Fruit fly (Drosophila melanogaster) whole organism, embryonic: Measurements from ENCODE around the gene scyl.

Source experiments
- B-H2 ChIP-seq: fragments of 200-800 bp; sonication (Bioruptor generic); optimal IDR thresholded peaks from 2 replicates; lab custom pipeline; 2018; ENCODE audit warnings: missing biosample characterization, mild to moderate bottlenecking, missing genetic modification characterization
- CG10147 ChIP-seq: fragments of 200-800 bp; sonication (Bioruptor generic); optimal IDR thresholded peaks from 2 replicates; lab custom pipeline; 2019; ENCODE audit warnings: missing biosample characterization, mild to moderate bottlenecking, missing genetic modification characterization, moderate library complexity
- CG11093 ChIP-seq: fragments of 200-800 bp; sonication (Bioruptor generic); IDR thresholded peaks from 3 replicates; pipeline ENCODE4 v1.3.6; 2022; ENCODE audit warnings: missing biosample characterization, missing genetic modification characterization
- CG13123 ChIP-seq: fragments of 200-800 bp; sonication (Bioruptor generic); optimal IDR thresholded peaks from 2 replicates; lab custom pipeline; 2016; ENCODE audit warnings: missing biosample characterization, missing genetic modification characterization
- CG13624 ChIP-seq: fragments of 200-800 bp; sonication (Bioruptor generic); optimal IDR thresholded peaks from 2 replicates; lab custom pipeline; 2016; ENCODE audit warnings: missing biosample characterization, missing genetic modification characterization
- CG13775 ChIP-seq: fragments of 200-800 bp; sonication (Bioruptor generic); optimal IDR thresholded peaks from 3 replicates; lab custom pipeline; 2017; ENCODE audit warnings: missing biosample characterization, mild to moderate bottlenecking, missing genetic modification characterization
- CG15011 ChIP-seq: fragments of 200-800 bp; sonication (Bioruptor generic); optimal IDR thresholded peaks from 3 replicates; lab custom pipeline; 2018; ENCODE audit warnings: missing biosample characterization, mild to moderate bottlenecking, missing genetic modification characterization
- CG15479 ChIP-seq: fragments of 200-800 bp; sonication (Bioruptor generic); optimal IDR thresholded peaks from 3 replicates; lab custom pipeline; 2019; ENCODE audit warnings: missing biosample characterization, mild to moderate bottlenecking, missing genetic modification characterization, moderate library complexity
- CG15696 ChIP-seq: fragments of 200-800 bp; sonication (Bioruptor generic); optimal IDR thresholded peaks from 2 replicates; lab custom pipeline; 2019; ENCODE audit warnings: missing biosample characterization, mild to moderate bottlenecking, missing genetic modification characterization, moderate library complexity
- CG2120 ChIP-seq: fragments of 200-800 bp; sonication (Bioruptor generic); optimal IDR thresholded peaks from 3 replicates; lab custom pipeline; 2016; ENCODE audit warnings: missing biosample characterization, missing genetic modification characterization
- CG30020 ChIP-seq: fragments of 200-800 bp; optimal IDR thresholded peaks from 2 replicates; lab custom pipeline; 2019; ENCODE audit warnings: missing biosample characterization, mild to moderate bottlenecking, missing genetic modification characterization, moderate library complexity
- CG3065 ChIP-seq: fragments of 200-800 bp; sonication (Bioruptor generic); optimal IDR thresholded peaks from 2 replicates; lab custom pipeline; 2016; ENCODE audit warnings: missing biosample characterization, missing genetic modification characterization
- CG32532 ChIP-seq: fragments of 200-800 bp; sonication (Bioruptor generic); IDR thresholded peaks from 2 replicates; pipeline ENCODE4 v1.3.6; 2022; ENCODE audit warnings: missing biosample characterization, missing genetic modification characterization
- CG4282 ChIP-seq: fragments of 200-800 bp; sonication (Bioruptor generic); optimal IDR thresholded peaks from 2 replicates; lab custom pipeline; 2016; ENCODE audit warnings: missing biosample characterization, missing genetic modification characterization
- CG6175 ChIP-seq: fragments of 200-800 bp; sonication (Bioruptor generic); IDR thresholded peaks from 3 replicates; pipeline ENCODE4 v1.3.6; 2022; ENCODE audit warnings: missing biosample characterization, missing genetic modification characterization
- CG7987 ChIP-seq: fragments of 200-800 bp; sonication (Bioruptor generic); optimal IDR thresholded peaks from 2 replicates; lab custom pipeline; 2018; ENCODE audit warnings: missing biosample characterization, mild to moderate bottlenecking, missing genetic modification characterization, moderate library complexity
- CG8478 ChIP-seq: fragments of >200 bp; optimal IDR thresholded peaks from 2 replicates; lab custom pipeline; 2018
- CG9817 ChIP-seq: fragments of 200-800 bp; sonication (Bioruptor generic); optimal IDR thresholded peaks from 2 replicates; lab custom pipeline; 2018; ENCODE audit warnings: missing biosample characterization, mild to moderate bottlenecking, missing genetic modification characterization, moderate library complexity
- CTCF ChIP-seq: fragments of 200-800 bp; sonication (Bioruptor generic); optimal IDR thresholded peaks from 2 replicates; lab custom pipeline; 2017; ENCODE audit warnings: missing biosample characterization, mild to moderate bottlenecking, missing genetic modification characterization, moderate library complexity
- Camta ChIP-seq: fragments of 200-800 bp; sonication (Bioruptor generic); optimal IDR thresholded peaks from 2 replicates; lab custom pipeline; 2016; ENCODE audit warnings: missing biosample characterization, missing genetic modification characterization
- D19A ChIP-seq: fragments of 200-800 bp; optimal IDR thresholded peaks from 3 replicates; lab custom pipeline; 2019; ENCODE audit warnings: missing biosample characterization, mild to moderate bottlenecking, missing genetic modification characterization, moderate library complexity
- Gsc ChIP-seq: fragments of 200-800 bp; sonication (Bioruptor generic); IDR thresholded peaks from 2 replicates; pipeline ENCODE4 v1.3.6; 2022; ENCODE audit warnings: missing biosample characterization, missing genetic modification characterization
- Hr51 ChIP-seq, 2 experiments: fragments of 200-800 bp; sonication (Bioruptor generic); optimal IDR thresholded peaks; 2 replicates in 1 of 2; 3 replicates in 1 of 2; lab custom pipeline; 2016 to 2018; ENCODE audit warnings: missing biosample characterization in 2 of 2, missing genetic modification characterization in 2 of 2, mild to moderate bottlenecking in 1 of 2, moderate library complexity in 1 of 2
- Mes4 ChIP-seq: fragments of 200-800 bp; sonication (Bioruptor generic); optimal IDR thresholded peaks from 2 replicates; lab custom pipeline; 2016; ENCODE audit warnings: missing biosample characterization, missing genetic modification characterization
- Neu2 ChIP-seq: fragments of 200-800 bp; sonication (Bioruptor generic); optimal IDR thresholded peaks from 3 replicates; lab custom pipeline; 2016; ENCODE audit warnings: missing biosample characterization, missing genetic modification characterization, borderline replicate concordance
- Opbp ChIP-seq: fragments of 200-800 bp; sonication (Bioruptor generic); IDR thresholded peaks from 3 replicates; pipeline ENCODE4 v1.3.6; 2022; ENCODE audit warnings: missing biosample characterization, missing genetic modification characterization; ENCODE audit not compliant: partially characterized antibody
- Rfx ChIP-seq: fragments of 200-800 bp; sonication (Bioruptor generic); IDR thresholded peaks from 2 replicates; pipeline ENCODE4 v1.3.6; 2022; ENCODE audit warnings: missing biosample characterization, missing genetic modification characterization
- Sin3A ChIP-seq: fragments of >200 bp; optimal IDR thresholded peaks from 2 replicates; lab custom pipeline; 2018
- al ChIP-seq: fragments of 200-800 bp; sonication (Bioruptor generic); IDR thresholded peaks from 2 replicates; pipeline ENCODE4 v1.3.6; 2022; ENCODE audit warnings: missing biosample characterization, missing genetic modification characterization
- ap ChIP-seq: fragments of 200-800 bp; sonication (Bioruptor generic); IDR thresholded peaks from 2 replicates; pipeline ENCODE4 v1.3.6; 2022; ENCODE audit warnings: missing biosample characterization, missing genetic modification characterization
- cas ChIP-seq: fragments of 200-800 bp; sonication (Bioruptor generic); IDR thresholded peaks from 2 replicates; pipeline ENCODE4 v1.3.6; 2022; ENCODE audit warnings: missing biosample characterization, missing genetic modification characterization
- cato ChIP-seq: fragments of 200-800 bp; sonication (Bioruptor generic); optimal IDR thresholded peaks from 2 replicates; lab custom pipeline; 2016; ENCODE audit warnings: missing biosample characterization, missing genetic modification characterization, borderline replicate concordance
- corto ChIP-seq: fragments of 200-800 bp; sonication (Bioruptor generic); optimal IDR thresholded peaks from 2 replicates; lab custom pipeline; 2016; ENCODE audit warnings: missing biosample characterization, mild to moderate bottlenecking, missing genetic modification characterization, moderate library complexity
- crp ChIP-seq, 2 experiments: fragments of 200-800 bp; sonication (Bioruptor generic); optimal IDR thresholded peaks; 2 replicates in 1 of 2; 3 replicates in 1 of 2; lab custom pipeline; 2017; ENCODE audit warnings: missing biosample characterization in 2 of 2, missing genetic modification characterization in 2 of 2, mild to moderate bottlenecking in 1 of 2, moderate library complexity in 1 of 2
- emc ChIP-seq: fragments of 200-800 bp; sonication (Bioruptor generic); optimal IDR thresholded peaks from 2 replicates; lab custom pipeline; 2016; ENCODE audit warnings: missing biosample characterization, missing genetic modification characterization
- fd3F ChIP-seq: fragments of 200-800 bp; sonication (Bioruptor generic); optimal IDR thresholded peaks from 2 replicates; lab custom pipeline; 2018; ENCODE audit warnings: missing biosample characterization, mild to moderate bottlenecking, missing genetic modification characterization, moderate library complexity
- fru ChIP-seq: fragments of >200 bp; optimal IDR thresholded peaks from 2 replicates; lab custom pipeline; 2017
- gcm ChIP-seq: fragments of 200-800 bp; sonication (Bioruptor generic); optimal IDR thresholded peaks from 2 replicates; lab custom pipeline; 2019; ENCODE audit warnings: missing biosample characterization, mild to moderate bottlenecking, missing genetic modification characterization, moderate library complexity
- gfzf ChIP-seq: fragments of 200-800 bp; sonication (Bioruptor generic); optimal IDR thresholded peaks from 2 replicates; lab custom pipeline; 2016; ENCODE audit warnings: missing biosample characterization, mild to moderate bottlenecking, missing genetic modification characterization, moderate library complexity
- kay ChIP-seq: fragments of 200-800 bp; sonication (Bioruptor generic); optimal IDR thresholded peaks from 2 replicates; lab custom pipeline; 2016; ENCODE audit warnings: missing biosample characterization, missing genetic modification characterization
- p53 ChIP-seq: fragments of 200-800 bp; sonication (Bioruptor generic); optimal IDR thresholded peaks from 2 replicates; lab custom pipeline; 2016; ENCODE audit warnings: missing biosample characterization, missing genetic modification characterization
- pan ChIP-seq, 4 experiments: fragments of >200 bp in 3 of 4; fragments of 200-800 bp in 1 of 4; sonication (Bioruptor generic) in 1 of 4; optimal IDR thresholded peaks in 3 of 4; IDR thresholded peaks in 1 of 4; 2 replicates each; pipeline versions ENCODE4 v1.3.6 to Lab custom; 2017 to 2022; ENCODE audit warnings: missing biosample characterization in 2 of 4, missing genetic modification characterization in 2 of 4, mixed read lengths in 1 of 4
- phol ChIP-seq: fragments of 200-800 bp; sonication (Bioruptor generic); optimal IDR thresholded peaks from 3 replicates; lab custom pipeline; 2018; ENCODE audit warnings: missing biosample characterization, mild to moderate bottlenecking, missing genetic modification characterization, moderate library complexity
- psq ChIP-seq: fragments of 200-800 bp; sonication (Bioruptor generic); optimal IDR thresholded peaks from 2 replicates; lab custom pipeline; 2017; ENCODE audit warnings: missing biosample characterization, missing genetic modification characterization
- pzg ChIP-seq: fragments of 200-800 bp; sonication (Bioruptor generic); optimal IDR thresholded peaks from 3 replicates; lab custom pipeline; 2018; ENCODE audit warnings: missing biosample characterization, mild to moderate bottlenecking, missing genetic modification characterization, moderate library complexity
- sens-2 ChIP-seq: fragments of 200-800 bp; sonication (Bioruptor generic); IDR thresholded peaks from 2 replicates; pipeline ENCODE4 v1.3.6; 2022; ENCODE audit warnings: missing biosample characterization, missing genetic modification characterization
- sna ChIP-seq: fragments of 200-800 bp; sonication (Bioruptor generic); IDR thresholded peaks from 2 replicates; pipeline ENCODE4 v1.3.6; 2022; ENCODE audit warnings: missing biosample characterization, missing genetic modification characterization; ENCODE audit not compliant: partially characterized antibody
- tap ChIP-seq: fragments of 200-800 bp; optimal IDR thresholded peaks from 3 replicates; lab custom pipeline; 2019; ENCODE audit warnings: missing biosample characterization, mild to moderate bottlenecking, missing genetic modification characterization, moderate library complexity
- tin ChIP-seq: fragments of 200-800 bp; sonication (Bioruptor generic); optimal IDR thresholded peaks from 3 replicates; lab custom pipeline; 2016; ENCODE audit warnings: missing biosample characterization, missing genetic modification characterization
- unpg ChIP-seq: fragments of 200-800 bp; sonication (Bioruptor generic); optimal IDR thresholded peaks from 3 replicates; lab custom pipeline; 2018; ENCODE audit warnings: missing biosample characterization, mild to moderate bottlenecking, missing genetic modification characterization, moderate library complexity
- wdn ChIP-seq: fragments of 200-800 bp; sonication (Bioruptor generic); IDR thresholded peaks from 2 replicates; pipeline ENCODE4 v1.3.6; 2022; ENCODE audit warnings: missing biosample characterization, missing genetic modification characterization
- wek ChIP-seq: fragments of 200-800 bp; sonication (Bioruptor generic); optimal IDR thresholded peaks from 3 replicates; lab custom pipeline; 2018; ENCODE audit warnings: missing biosample characterization, mild to moderate bottlenecking, missing genetic modification characterization, moderate library complexity

The scyl gene

DNA sequence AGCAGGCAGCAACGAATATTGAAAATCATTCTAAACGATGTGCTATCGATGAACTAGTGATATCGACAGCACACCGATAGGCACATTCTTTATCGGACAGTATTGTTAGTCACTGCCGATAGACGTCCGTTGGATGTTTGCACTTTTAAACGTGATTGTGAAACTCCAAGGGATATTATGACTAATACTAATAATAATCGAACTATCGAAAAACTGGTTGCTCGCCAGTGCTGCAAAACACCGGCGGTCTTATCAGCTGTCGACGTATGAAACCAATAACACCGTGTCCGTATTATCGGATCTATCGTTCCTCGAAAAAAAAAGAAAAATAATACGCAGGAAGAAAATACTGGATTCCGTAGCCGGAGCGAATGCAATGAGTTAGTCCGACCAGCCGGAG is 41.6 kb upstream of the scyl start, which contains the start of the genes Ube3a and CG7600 (continued):
- TF ChIP-seq Sin3A (lab: Kevin White, UChicago), result peak; percentile 71
- no peak for TF ChIP-seq al (GFP tag; lab: Robert Waterston, UW)
- no peak for TF ChIP-seq wdn
- TF ChIP-seq CG3065, result no peak
- TF ChIP-seq CG2120 (GFP tag; lab: Kevin White, UChicago), result peak; percentile 67
- no peak for TF ChIP-seq Camta (GFP tag; lab: Kevin White, UChicago)
- no peak for TF ChIP-seq CG15696 (tag; lab: Kevin White, UChicago)
- no peak for TF ChIP-seq CG13123 (GFP tag; lab: Kevin White, UChicago)
- TF ChIP-seq Rfx (GFP tag; lab: Robert Waterston, UW), result peak; percentile 70
- TF ChIP-seq sens-2 (GFP tag; lab: Robert Waterston, UW), result no peak
- TF ChIP-seq pzg (GFP tag; lab: Kevin White, UChicago), result peak; percentile 97
- peak; percentile 7 for TF ChIP-seq p53
- peak; percentile 100 for TF ChIP-seq Opbp
- peak; percentile 56 for TF ChIP-seq CG30020 (tag; lab: Kevin White, UChicago)
- TF ChIP-seq pan (optimal IDR thresholded peaks at IDR 0.05; lab: Kevin White, UChicago), result no peak
- TF ChIP-seq pan (GFP tag; optimal IDR thresholded peaks at IDR 0.05 in 1 of 2, IDR thresholded peaks at IDR 0.05 in 1 of 2), result no peak
- TF ChIP-seq wek (GFP tag; lab: Kevin White, UChicago), result no peak
- TF ChIP-seq corto (GFP tag; lab: Kevin White, UChicago), result no peak
- TF ChIP-seq CG6175, result no peak
- peak; percentile 90 for TF ChIP-seq B-H2 (GFP tag; lab: Kevin White, UChicago)
- TF ChIP-seq kay (GFP tag; lab: Kevin White, UChicago), result peak; percentile 99
- TF ChIP-seq cato (GFP tag; lab: Kevin White, UChicago), result no peak
- peak; percentile 53 for TF ChIP-seq Mes4
- no peak for TF ChIP-seq cas (GFP tag; lab: Robert Waterston, UW)
- no peak for TF ChIP-seq CG32532
- TF ChIP-seq CG7987, result peak; percentile 62
- peak; percentile 2 for TF ChIP-seq gcm (GFP tag; lab: Kevin White, UChicago)
- peak; percentile 39 for TF ChIP-seq CG10147 (GFP tag; lab: Kevin White, UChicago)
- peak; percentile 52 for TF ChIP-seq gfzf (GFP tag; lab: Kevin White, UChicago)
- TF ChIP-seq Hr51 (GFP tag; optimal IDR thresholded peaks at IDR 0.05; lab: Kevin White, UChicago), result peak; percentile 5 to 33
- TF ChIP-seq ap (GFP tag; lab: Robert Waterston, UW), result no peak
- peak; percentile 24 for TF ChIP-seq Neu2 (GFP tag; lab: Kevin White, UChicago)
- no peak for TF ChIP-seq Gsc (GFP tag; lab: Robert Waterston, UW)
- peak; percentile 81 for TF ChIP-seq CG13624 (GFP tag; lab: Kevin White, UChicago)
- no peak for TF ChIP-seq psq (GFP tag; lab: Kevin White, UChicago)
- TF ChIP-seq tap, result peak; percentile 15
- TF ChIP-seq crp (GFP tag; optimal IDR thresholded peaks at IDR 0.05; lab: Kevin White, UChicago), result peak; percentile 73 to 91
- TF ChIP-seq tin (GFP tag; lab: Kevin White, UChicago), result peak; percentile 28
- TF ChIP-seq CG8478 (lab: Kevin White, UChicago), result no peak
- no peak for TF ChIP-seq CG15479 (GFP tag; lab: Kevin White, UChicago)
- no peak for TF ChIP-seq fd3F (GFP tag; lab: Kevin White, UChicago)
- peak; percentile 53 for TF ChIP-seq phol (tag; lab: Kevin White, UChicago)
- peak; percentile 23 for TF ChIP-seq CG4282 (GFP tag; lab: Kevin White, UChicago)
- no peak for TF ChIP-seq CG11093 (GFP tag; lab: Robert Waterston, UW)
- peak; percentile 5 for TF ChIP-seq CG13775 (GFP tag; lab: Kevin White, UChicago)
- TF ChIP-seq sna (GFP tag; lab: Robert Waterston, UW), result peak; percentile 100
- TF ChIP-seq emc (GFP tag; lab: Kevin White, UChicago), result no peak
- TF ChIP-seq D19A (tag; lab: Kevin White, UChicago), result no peak
- TF ChIP-seq unpg (GFP tag; lab: Kevin White, UChicago), result peak; percentile 37
- TF ChIP-seq CG15011, result no peak
- TF ChIP-seq fru (lab: Kevin White, UChicago), result no peak
- peak; percentile 13 for TF ChIP-seq CTCF (GFP tag; lab: Kevin White, UChicago)
- peak; percentile 7 for TF ChIP-seq CG9817
